Worm (Caenorhabditis elegans): ENCODE data around the gene atg-16.2.

- TF ChIP-seq unc-30 (tag; optimal IDR thresholded peaks at IDR 0.05) (no peak), pqm-1 (tag; optimal IDR thresholded peaks at IDR 0.05) (no peak), aly-2 (tag; optimal IDR thresholded peaks at IDR 0.05) (no peak), nhr-71 (tag; optimal IDR thresholded peaks at IDR 0.05) (no peak), nhr-76 (tag; optimal IDR thresholded peaks at IDR 0.05) (no peak)
Measured at ce11 chrII:6441128-6441527, 12.1 kb downstream of the atg-16.2 start, which contains the start of gene cutl-16.

Data from whole organism, L1 larva.